Worm (Caenorhabditis elegans) whole organism, L3 larva: Measurements from ENCODE around the gene mfsd-6.

Source experiments
- ama-1 ChIP-seq: fragments of 150-350 bp; optimal IDR thresholded peaks from 2 replicates; lab custom pipeline; 2018
- nhr-76 ChIP-seq: fragments of 150-350 bp; sonication (generic microtip); optimal IDR thresholded peaks from 5 replicates; lab custom pipeline; 2014; ENCODE audit warnings: missing biosample characterization, missing genetic modification characterization

DNA sequence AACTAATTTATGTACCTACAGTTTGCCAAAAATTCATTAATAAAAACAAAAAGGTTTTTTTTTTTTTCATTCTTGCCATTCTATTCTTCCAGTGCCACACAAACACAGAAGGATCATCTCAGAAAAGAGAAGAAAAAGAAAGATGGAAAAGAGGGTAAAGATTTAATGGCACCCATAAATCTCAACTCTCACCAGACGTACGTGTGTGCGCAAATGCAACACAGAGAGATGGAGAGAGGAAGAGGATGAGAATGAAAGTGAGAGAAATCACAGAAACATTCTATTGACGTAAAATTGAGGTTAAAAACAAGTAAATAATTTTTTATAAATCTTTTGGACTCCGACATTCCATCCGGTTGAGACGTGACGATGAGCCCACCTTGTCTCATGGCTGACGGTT lies 35.0 kb downstream of the mfsd-6 start:
- TF ChIP-seq nhr-76 (tag; lab: Kevin White, UChicago), result no peak
- no peak for TF ChIP-seq ama-1 (lab: Kevin White, UChicago)
